Fruit fly (Drosophila melanogaster) whole organism, prepupa: ENCODE results near the gene CG7368.
"Not testable (repeated sequence)": the region's sequence is repeated elsewhere in the genome, so short reads cannot be mapped to it uniquely, and the experiment has no call there.

ENCODE experiments used
- CG11294 ChIP-seq: fragments of 200-800 bp; sonication (Bioruptor generic); IDR thresholded peaks from 2 replicates; pipeline ENCODE4 v1.3.6; 2022; ENCODE audit warnings: missing biosample characterization, missing genetic modification characterization
- CG15336 ChIP-seq: fragments of 200-800 bp; sonication (Bioruptor generic); IDR thresholded peaks from 2 replicates; pipeline ENCODE4 v1.3.6; 2022; ENCODE audit warnings: missing biosample characterization, missing genetic modification characterization
- CG1621 ChIP-seq: fragments of 200-800 bp; sonication (Bioruptor generic); optimal IDR thresholded peaks from 3 replicates; lab custom pipeline; 2018; ENCODE audit warnings: missing biosample characterization, mild to moderate bottlenecking, missing genetic modification characterization
- CG16779 ChIP-seq: fragments of 200-800 bp; sonication (Bioruptor generic); optimal IDR thresholded peaks from 3 replicates; lab custom pipeline; 2017; ENCODE audit warnings: missing biosample characterization, mild to moderate bottlenecking, missing genetic modification characterization
- CG31627 ChIP-seq: fragments of 200-800 bp; sonication (Bioruptor generic); optimal IDR thresholded peaks from 3 replicates; lab custom pipeline; 2016; ENCODE audit warnings: missing biosample characterization, missing genetic modification characterization
- CG6792 ChIP-seq: fragments of 200-800 bp; sonication (Bioruptor generic); optimal IDR thresholded peaks from 3 replicates; lab custom pipeline; 2016; ENCODE audit warnings: missing biosample characterization, missing genetic modification characterization
- CG9139 ChIP-seq: fragments of 200-800 bp; sonication (Bioruptor generic); optimal IDR thresholded peaks from 3 replicates; lab custom pipeline; 2017; ENCODE audit warnings: missing biosample characterization, mild to moderate bottlenecking, missing genetic modification characterization
- Eip78C ChIP-seq: fragments of 200-800 bp; sonication (Bioruptor generic); peaks from one replicate; lab custom pipeline; 2016; ENCODE audit warnings: missing biosample characterization, missing genetic modification characterization
- Eip93F ChIP-seq: fragments of 200-800 bp; sonication (Bioruptor generic); optimal IDR thresholded peaks from 2 replicates; lab custom pipeline; 2016; ENCODE audit warnings: missing biosample characterization, mild to moderate bottlenecking, missing genetic modification characterization
- Hr39 ChIP-seq: fragments of 200-800 bp; sonication (Bioruptor generic); optimal IDR thresholded peaks from 2 replicates; lab custom pipeline; 2016; ENCODE audit warnings: missing biosample characterization, missing genetic modification characterization
- OdsH ChIP-seq: fragments of 200-800 bp; sonication (Bioruptor generic); optimal IDR thresholded peaks from 3 replicates; lab custom pipeline; 2016; ENCODE audit warnings: missing biosample characterization, missing genetic modification characterization
- dsx ChIP-seq: fragments of 200-800 bp; optimal IDR thresholded peaks from 3 replicates; lab custom pipeline; 2019; ENCODE audit warnings: missing biosample characterization, mild to moderate bottlenecking, missing genetic modification characterization, moderate library complexity; ENCODE audit not compliant: poor library complexity, severe bottlenecking
- pdm3 ChIP-seq: fragments of 200-800 bp; sonication (Bioruptor generic); optimal IDR thresholded peaks from 3 replicates; lab custom pipeline; 2016; ENCODE audit warnings: missing biosample characterization, missing genetic modification characterization

DNA sequence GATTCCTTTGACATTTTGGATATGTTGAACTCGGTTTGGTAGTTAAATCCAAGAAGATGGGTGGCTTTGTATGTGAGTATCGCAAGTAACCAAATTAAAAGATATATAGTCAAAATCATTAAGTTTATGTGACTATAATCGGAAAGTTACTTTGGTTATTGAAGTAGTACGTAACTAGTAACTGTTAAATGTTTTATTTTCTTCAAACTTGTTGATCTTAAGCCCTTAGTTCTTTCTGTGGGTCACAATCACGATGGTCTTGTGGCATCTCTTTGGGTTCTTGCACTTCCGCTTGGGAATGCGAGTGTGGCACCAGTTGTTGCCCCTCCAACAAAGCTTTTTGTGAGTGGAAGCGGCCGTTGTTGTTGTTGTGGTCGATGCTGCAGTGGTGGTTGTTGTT is 20.1 kb upstream of the CG7368 start, which contains the start of gene CG33489:
- not testable (repeated sequence) for TF ChIP-seq CG15336 (GFP tag; lab: Robert Waterston, UW); dsx; Eip93F (GFP tag; lab: Kevin White, UChicago); CG1621; CG11294 (GFP tag; lab: Robert Waterston, UW); Hr39 (GFP tag; lab: Kevin White, UChicago); pdm3 (GFP tag; lab: Kevin White, UChicago); CG31627 (GFP tag; lab: Kevin White, UChicago); CG6792 (GFP tag; lab: Kevin White, UChicago); Eip78C (GFP tag; lab: Kevin White, UChicago); CG9139; CG16779; OdsH
